Fruit fly (Drosophila melanogaster): Measurements from ENCODE around the gene ppk10.

DNA sequence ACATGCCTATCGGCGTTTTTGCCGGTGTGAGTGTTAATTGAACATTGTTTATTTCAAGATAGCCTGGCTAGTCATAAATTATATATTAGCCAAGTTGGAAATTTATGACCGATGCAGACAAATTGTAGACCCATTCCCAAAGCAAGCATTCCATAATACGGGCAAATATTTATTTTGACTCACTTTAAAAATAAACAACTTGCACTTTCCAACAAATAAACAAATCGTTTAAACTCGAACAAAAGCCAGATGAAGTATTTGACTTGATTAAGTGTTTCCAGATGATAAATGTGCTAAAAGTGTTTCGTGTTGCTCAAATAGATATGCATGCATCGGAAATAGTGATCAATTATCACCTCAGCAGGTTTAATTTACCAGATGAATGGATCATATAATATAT, 43.3 kb upstream of the ppk10 start:
- TF ChIP-seq pan (optimal IDR thresholded peaks at IDR 0.05) (no peak), usp (GFP tag; optimal IDR thresholded peaks at IDR 0.05) (no peak), CG8478 (optimal IDR thresholded peaks at IDR 0.05) (no peak), EcR (GFP tag; optimal IDR thresholded peaks at IDR 0.05) (no peak)
